Worm (Caenorhabditis elegans): ENCODE measurements around the gene srsx-40.
A peak's percentile ranks its signal among the peaks of the same experiment; 100 is the strongest.

Gene srsx-40

ce11 chrV:7681388-7681787 is 22.0 kb downstream of the srsx-40 start, which contains the start of gene cyp-33A1:
Gene cyp-33A1, minus strand, starts transcription at chrV:7681459.
- TF ChIP-seq ceh-8 (GFP tag; optimal IDR thresholded peaks at IDR 0.05) (no peak), zip-4 (GFP tag; optimal IDR thresholded peaks at IDR 0.05) (no peak), nhr-20 (tag; optimal IDR thresholded peaks at IDR 0.05) (peak; percentile 75), nhr-85 (tag) (peak; percentile 81), nhr-71 (tag; optimal IDR thresholded peaks at IDR 0.05) (peak; percentile 38), mdl-1 (tag; optimal IDR thresholded peaks at IDR 0.05) (peak in 1 of 2 experiments; percentile 16), elt-3 (tag; optimal IDR thresholded peaks at IDR 0.05) (peak in 1 of 6 experiments; percentile 64), nhr-90 (tag; optimal IDR thresholded peaks at IDR 0.05; ENCODE audit: poor library complexity) (peak; percentile 20), blmp-1 (tag; optimal IDR thresholded peaks at IDR 0.05) (peak; percentile 50), pax-3 (tag; optimal IDR thresholded peaks at IDR 0.05) (no peak), elt-2 (tag; optimal IDR thresholded peaks at IDR 0.05) (peak; percentile 8), nhr-19 (GFP tag; conservative IDR thresholded peaks at IDR 0.05) (peak; percentile 16; the same call in 1 of the 2 replicates)

DNA sequence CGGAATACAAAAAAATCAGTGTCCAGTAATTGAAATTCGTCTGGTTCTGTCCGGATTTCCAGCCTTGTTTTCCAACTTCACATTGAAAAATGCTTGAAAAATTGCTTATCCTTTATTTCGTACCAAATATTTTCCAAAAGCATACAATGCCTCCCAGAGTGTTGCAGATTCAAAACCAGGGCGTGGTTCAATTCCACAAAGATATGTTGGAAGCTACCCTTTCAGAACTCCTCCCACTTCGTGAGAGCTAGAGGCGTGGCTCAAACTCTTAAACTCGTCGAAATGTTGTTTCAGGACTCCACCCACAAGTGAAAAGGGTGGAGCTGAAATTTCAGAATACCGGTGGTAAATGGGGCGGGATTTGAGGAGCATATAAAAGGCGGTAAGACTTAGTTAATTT is 27.5 kb downstream of the srsx-40 start, which contains the start of gene C12D5.3:
Gene C12D5.3 (plus strand): TSS at position 301 of the 400 bp plus-strand sequence.
- no peak for TF ChIP-seq F16B12.6 (tag; optimal IDR thresholded peaks at IDR 0.05)
- no peak for TF ChIP-seq elt-2 (tag; optimal IDR thresholded peaks at IDR 0.05)
- TF ChIP-seq hpl-2 (GFP tag; optimal IDR thresholded peaks at IDR 0.05), result no peak
- TF ChIP-seq snpc-4 (tag; optimal IDR thresholded peaks at IDR 0.05), result no peak
- TF ChIP-seq egl-13 (tag; optimal IDR thresholded peaks at IDR 0.05), result no peak
- no peak for TF ChIP-seq xbp-1 (tag; optimal IDR thresholded peaks at IDR 0.05)
- no peak for TF ChIP-seq mdl-1 (tag; optimal IDR thresholded peaks at IDR 0.05)
- TF ChIP-seq mep-1 (tag; optimal IDR thresholded peaks at IDR 0.05), result no peak
- no peak for TF ChIP-seq mef-2 (tag; optimal IDR thresholded peaks at IDR 0.05)
- TF ChIP-seq sup-37 (GFP tag; optimal IDR thresholded peaks at IDR 0.05), result no peak
- no peak for TF ChIP-seq fos-1 (tag; optimal IDR thresholded peaks at IDR 0.05)
- TF ChIP-seq zag-1 (tag; optimal IDR thresholded peaks at IDR 0.05), result no peak
- no peak for TF ChIP-seq nhr-71 (tag; optimal IDR thresholded peaks at IDR 0.05)
- no peak for TF ChIP-seq pax-3 (tag; optimal IDR thresholded peaks at IDR 0.05)
- no peak for TF ChIP-seq ztf-4 (tag; optimal IDR thresholded peaks at IDR 0.05)

DNA sequence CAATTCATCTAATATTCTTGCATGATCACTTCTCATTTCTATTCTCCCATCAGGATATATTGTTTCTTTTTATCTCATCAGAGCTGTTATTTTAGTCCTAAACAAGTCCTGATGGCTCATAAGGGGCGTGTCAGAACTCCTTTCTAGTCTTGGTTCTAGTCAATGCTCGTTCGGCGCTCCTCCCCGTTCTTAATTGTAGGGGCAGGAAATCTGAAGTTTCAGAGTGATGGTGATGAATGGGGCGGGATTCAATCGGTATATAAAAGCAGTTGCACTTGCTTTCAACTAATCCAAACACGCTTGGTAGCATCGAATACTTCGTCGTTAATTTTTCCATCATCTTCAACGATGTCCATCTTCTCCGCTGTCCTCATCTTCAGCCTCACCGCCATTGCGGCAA is 31.2 kb downstream of the srsx-40 start, which contains the start of gene C12D5.4:
Gene C12D5.4 (plus strand): TSS at position 301 of the 400 bp plus-strand sequence.
- TF ChIP-seq snpc-4 (tag; optimal IDR thresholded peaks at IDR 0.05) (no peak), dsc-1 (tag; optimal IDR thresholded peaks at IDR 0.05) (no peak), alr-1 (tag; optimal IDR thresholded peaks at IDR 0.05; ENCODE audit: borderline replicate concordance) (no peak), xbp-1 (tag; optimal IDR thresholded peaks at IDR 0.05) (no peak), efl-3 (GFP tag; optimal IDR thresholded peaks at IDR 0.05) (no peak), nhr-47 (tag; optimal IDR thresholded peaks at IDR 0.05) (no peak), hlh-4 (tag; optimal IDR thresholded peaks at IDR 0.05) (no peak), lin-13 (GFP tag; optimal IDR thresholded peaks at IDR 0.05) (no peak), mef-2 (tag; optimal IDR thresholded peaks at IDR 0.05) (no peak), mep-1 (tag; optimal IDR thresholded peaks at IDR 0.05) (no peak), lin-15B (tag; optimal IDR thresholded peaks at IDR 0.05) (no peak), nhr-20 (tag; optimal IDR thresholded peaks at IDR 0.05) (no peak), ceh-63 (GFP tag; optimal IDR thresholded peaks at IDR 0.05) (no peak), rnt-1 (tag; optimal IDR thresholded peaks at IDR 0.05) (no peak), blmp-1 (tag; optimal IDR thresholded peaks at IDR 0.05) (no peak), zip-4 (GFP tag; optimal IDR thresholded peaks at IDR 0.05) (no peak)

- no peak for TF ChIP-seq sptf-1 (tag; optimal IDR thresholded peaks at IDR 0.05)
- no peak for TF ChIP-seq ama-1 (optimal IDR thresholded peaks at IDR 0.05)
- TF ChIP-seq irx-1 (tag; optimal IDR thresholded peaks at IDR 0.05), result no peak
- TF ChIP-seq ztf-11 (tag; optimal IDR thresholded peaks at IDR 0.05), result no peak
- no peak for TF ChIP-seq tlp-1 (tag; optimal IDR thresholded peaks at IDR 0.05)
- TF ChIP-seq dsc-1 (tag; optimal IDR thresholded peaks at IDR 0.05), result no peak
- no peak for TF ChIP-seq pax-3 (tag; optimal IDR thresholded peaks at IDR 0.05)
- TF ChIP-seq ceh-88 (GFP tag; IDR thresholded peaks at IDR 0.05), result no peak
- TF ChIP-seq lin-35 (GFP tag; optimal IDR thresholded peaks at IDR 0.05), result no peak
- no peak for TF ChIP-seq tbx-2 (tag; optimal IDR thresholded peaks at IDR 0.05)
Measured at ce11 chrV:7667940-7668339, 35.5 kb downstream of the srsx-40 start, which contains the start of gene C12D5.5. Gene C12D5.5, plus strand, starts transcription at chrV:7668240.
